Fruit fly (Drosophila melanogaster): ENCODE data around the gene Prp39.

Gene Prp39

DNA sequence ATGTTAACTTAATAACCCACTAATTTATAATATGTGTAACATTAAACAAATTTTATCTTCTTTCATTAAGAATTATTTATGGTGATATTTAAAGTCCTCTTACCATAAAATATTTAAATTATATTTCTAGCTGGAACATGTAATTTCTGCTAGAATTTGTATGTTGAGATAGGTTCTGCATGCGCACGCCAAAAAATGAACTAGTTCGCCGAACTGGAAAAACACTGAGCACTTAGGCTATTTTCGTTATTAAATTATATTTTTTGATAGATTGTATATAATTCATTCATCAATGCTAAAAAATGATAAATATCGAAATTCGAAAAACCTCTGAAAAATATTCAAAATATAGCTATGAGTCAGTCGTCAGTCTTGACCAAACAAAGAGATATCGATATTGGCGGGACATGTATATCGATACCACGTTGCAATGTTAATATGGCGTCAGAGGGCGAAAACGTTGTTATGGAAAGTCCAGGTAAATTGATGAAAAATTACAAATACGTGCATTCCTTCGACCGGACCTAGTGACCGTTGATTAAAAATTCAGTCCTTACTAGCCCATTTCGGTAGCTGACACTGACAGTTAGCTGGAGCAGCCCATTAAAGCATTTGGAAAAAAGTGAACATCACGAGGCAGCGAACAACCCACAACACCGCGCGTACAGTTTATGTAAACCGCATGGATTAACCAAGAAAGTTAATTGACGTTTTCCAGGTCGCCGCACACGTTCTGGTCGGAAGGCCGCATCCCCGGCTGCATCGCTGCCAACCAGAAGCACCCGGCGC, at the start of gene Prp39:
Gene Prp39, plus strand, starts transcription at position 426 of the 789 bp plus-strand sequence.
- no peak for TF ChIP-seq psq (optimal IDR thresholded peaks at IDR 0.05)
- no peak for TF ChIP-seq CG8478 (optimal IDR thresholded peaks at IDR 0.05)
- no peak for TF ChIP-seq usp (GFP tag; optimal IDR thresholded peaks at IDR 0.05)
- TF ChIP-seq EcR (GFP tag; optimal IDR thresholded peaks at IDR 0.05): no peak
- TF ChIP-seq Dll (optimal IDR thresholded peaks at IDR 0.05): no peak
- TF ChIP-seq pan (optimal IDR thresholded peaks at IDR 0.05): no peak

- no peak for TF ChIP-seq Dll (optimal IDR thresholded peaks at IDR 0.05)
- TF ChIP-seq usp (GFP tag; optimal IDR thresholded peaks at IDR 0.05): no peak
- no peak for TF ChIP-seq EcR (GFP tag; optimal IDR thresholded peaks at IDR 0.05)
- TF ChIP-seq psq (optimal IDR thresholded peaks at IDR 0.05): no peak
- TF ChIP-seq pan (optimal IDR thresholded peaks at IDR 0.05): no peak
- no peak for TF ChIP-seq CG8478 (optimal IDR thresholded peaks at IDR 0.05)
These were observed 36.2 kb upstream of the Prp39 start for dm6 chr3R:28775703-28776102.

DNA sequence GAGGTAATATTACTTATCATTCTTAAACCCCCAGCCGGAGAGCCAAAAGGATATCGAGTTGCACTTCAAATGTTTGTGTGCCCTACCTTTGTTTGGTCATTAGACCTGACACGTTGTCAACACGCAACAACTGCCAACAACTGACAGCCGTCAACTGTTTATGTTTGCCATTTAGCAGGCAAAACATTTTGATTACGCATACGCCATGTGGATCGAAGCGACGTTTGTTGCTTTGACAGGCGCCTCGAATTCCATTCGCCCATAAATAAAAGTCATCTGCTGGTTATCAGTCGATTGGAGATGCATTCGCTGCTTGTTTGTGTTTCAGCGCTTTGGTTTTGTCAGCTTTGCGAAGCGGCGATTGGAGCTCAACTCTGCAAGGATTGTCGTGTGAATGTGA, 22.6 kb upstream of the Prp39 start, which contains the start of gene CG34295:
Gene CG34295, plus strand, starts transcription at position 301 of the 400 bp plus-strand sequence.
- TF ChIP-seq Dll (optimal IDR thresholded peaks at IDR 0.05) (no peak), usp (GFP tag; optimal IDR thresholded peaks at IDR 0.05) (no peak), CG8478 (optimal IDR thresholded peaks at IDR 0.05) (no peak), pan (optimal IDR thresholded peaks at IDR 0.05) (no peak), EcR (GFP tag; optimal IDR thresholded peaks at IDR 0.05) (no peak), psq (optimal IDR thresholded peaks at IDR 0.05) (no peak)

DNA sequence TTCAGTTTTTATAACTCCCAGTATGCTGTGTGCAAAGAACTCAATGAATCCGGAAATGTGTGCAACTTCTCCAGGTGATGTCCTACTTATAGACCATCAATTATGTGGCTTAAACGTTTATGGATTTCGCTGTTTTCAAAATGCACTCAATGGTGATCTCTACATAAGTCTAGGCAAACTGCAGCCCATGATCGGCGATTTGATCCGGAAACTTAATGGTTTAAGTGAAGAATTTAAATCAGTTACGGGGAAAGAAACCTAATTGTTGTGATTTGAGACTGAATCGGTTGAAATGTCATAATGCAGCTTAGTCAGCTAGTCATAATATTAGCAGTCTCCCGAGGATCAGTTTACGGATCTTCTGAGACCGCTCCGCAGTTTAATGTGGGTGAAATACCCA, 21.7 kb upstream of the Prp39 start, which contains the start of gene intr:
Gene intr, plus strand, starts transcription at position 301 of the 400 bp plus-strand sequence.
- no peak for TF ChIP-seq EcR (GFP tag; optimal IDR thresholded peaks at IDR 0.05)
- TF ChIP-seq CG8478 (optimal IDR thresholded peaks at IDR 0.05): no peak
- no peak for TF ChIP-seq Dll (optimal IDR thresholded peaks at IDR 0.05)
- TF ChIP-seq usp (GFP tag; optimal IDR thresholded peaks at IDR 0.05): no peak
- no peak for TF ChIP-seq psq (optimal IDR thresholded peaks at IDR 0.05)
- no peak for TF ChIP-seq pan (optimal IDR thresholded peaks at IDR 0.05)

- TF ChIP-seq Dll (optimal IDR thresholded peaks at IDR 0.05) (no peak), usp (GFP tag; optimal IDR thresholded peaks at IDR 0.05) (no peak), EcR (GFP tag; optimal IDR thresholded peaks at IDR 0.05) (no peak), pan (optimal IDR thresholded peaks at IDR 0.05) (no peak), CG8478 (optimal IDR thresholded peaks at IDR 0.05) (no peak), psq (optimal IDR thresholded peaks at IDR 0.05) (no peak)
These were observed 6.7 kb upstream of the Prp39 start for dm6 chr3R:28805164-28805563.

dm6 chr3R:28806402-28806801, 5.5 kb upstream of the Prp39 start, which contains the start of gene CheB98a:
TSS of gene CheB98a (plus strand) at chr3R:28806702.
- no peak for TF ChIP-seq pan (optimal IDR thresholded peaks at IDR 0.05)
- TF ChIP-seq psq (optimal IDR thresholded peaks at IDR 0.05): no peak
- TF ChIP-seq CG8478 (optimal IDR thresholded peaks at IDR 0.05): no peak
- no peak for TF ChIP-seq EcR (GFP tag; optimal IDR thresholded peaks at IDR 0.05)
- no peak for TF ChIP-seq Dll (optimal IDR thresholded peaks at IDR 0.05)
- no peak for TF ChIP-seq usp (GFP tag; optimal IDR thresholded peaks at IDR 0.05)

DNA sequence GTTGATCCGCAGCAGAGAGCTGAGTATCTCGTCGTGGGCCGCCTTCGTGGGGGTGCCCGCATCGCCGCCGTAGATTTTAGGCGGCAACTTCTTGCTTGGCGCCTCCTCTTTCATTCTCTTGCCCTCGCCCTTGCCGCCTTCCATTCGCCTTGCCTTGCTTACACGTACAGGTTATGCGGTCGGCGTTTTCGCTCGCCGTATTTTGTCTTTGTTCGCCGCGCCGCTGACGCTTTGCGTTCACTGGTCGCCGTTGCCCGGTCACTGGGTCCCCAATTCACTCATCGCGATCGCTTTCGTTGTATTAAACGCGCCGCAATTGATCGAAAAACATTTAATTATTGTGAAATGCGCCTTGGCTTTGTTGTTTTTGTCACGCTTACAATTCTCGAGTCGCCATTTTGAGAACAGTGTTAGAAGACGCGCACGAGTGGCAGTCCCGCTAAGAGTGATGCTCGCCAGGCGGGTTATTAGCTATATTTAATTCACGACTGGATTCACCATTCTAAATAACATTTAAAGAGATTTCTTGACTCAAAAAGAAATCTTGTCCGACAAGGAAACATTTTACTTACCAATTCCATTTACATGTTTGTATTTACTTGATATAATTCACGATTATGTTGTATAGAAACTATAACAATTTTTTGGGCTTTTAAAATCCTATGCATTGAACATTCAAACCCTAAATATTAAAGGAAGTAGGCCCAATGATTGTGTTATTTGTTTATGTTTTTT, 793 bp upstream of the Prp39 start, which contains the start of gene wdn:
Gene wdn, minus strand, starts transcription at position 396 of the 735 bp plus-strand sequence.
- TF ChIP-seq CG8478 (optimal IDR thresholded peaks at IDR 0.05) (no peak), psq (optimal IDR thresholded peaks at IDR 0.05) (no peak), pan (optimal IDR thresholded peaks at IDR 0.05) (no peak), Dll (optimal IDR thresholded peaks at IDR 0.05) (no peak), usp (GFP tag; optimal IDR thresholded peaks at IDR 0.05) (no peak), EcR (GFP tag; optimal IDR thresholded peaks at IDR 0.05) (no peak)

DNA sequence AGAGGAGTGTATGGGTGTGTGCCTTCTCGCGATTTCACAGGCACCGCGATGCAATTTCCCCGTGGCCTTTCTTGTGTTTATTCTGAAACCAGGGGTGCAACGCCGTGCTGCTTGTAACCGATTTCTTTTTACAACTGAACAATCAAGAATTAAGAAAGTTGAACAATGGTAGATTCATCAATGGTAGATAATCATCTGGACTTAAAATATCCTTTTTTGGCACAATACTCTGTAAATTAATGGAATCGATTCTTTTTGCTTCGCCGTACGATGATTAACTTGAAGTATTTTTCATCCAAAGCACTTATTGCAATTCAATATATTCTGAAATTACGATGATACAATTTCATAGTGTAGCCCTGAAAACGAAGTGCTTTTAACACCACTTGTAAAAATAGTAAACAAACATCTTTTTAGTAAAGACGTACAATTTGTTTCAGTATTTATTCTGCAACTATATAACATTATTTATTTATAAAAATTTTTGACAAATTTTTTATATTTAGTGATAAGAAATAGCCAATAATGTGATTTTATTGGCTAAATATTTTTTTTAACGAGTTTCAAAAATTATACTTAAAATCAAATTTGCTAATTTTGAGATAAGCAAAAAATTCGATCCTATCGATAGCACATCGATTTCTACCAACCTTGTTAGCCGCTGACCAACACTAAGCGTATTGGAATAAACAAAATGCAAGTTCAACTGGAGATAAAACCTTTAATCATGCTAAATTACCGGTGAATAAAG, 7.8 kb downstream of the Prp39 start, which contains the start of the genes CG1523 and CG1647:
Gene CG1523, minus strand, starts transcription at position 114 of the 751 bp plus-strand sequence.
Gene CG1647, plus strand, starts transcription at position 667 of the 751 bp plus-strand sequence.
- TF ChIP-seq CG8478 (optimal IDR thresholded peaks at IDR 0.05) (no peak), Dll (optimal IDR thresholded peaks at IDR 0.05) (no peak), usp (GFP tag; optimal IDR thresholded peaks at IDR 0.05) (no peak), psq (optimal IDR thresholded peaks at IDR 0.05) (no peak), pan (optimal IDR thresholded peaks at IDR 0.05) (no peak), EcR (GFP tag; optimal IDR thresholded peaks at IDR 0.05) (no peak)

dm6 chr3R:28827222-28827621, 15.3 kb downstream of the Prp39 start:
- TF ChIP-seq EcR (GFP tag; optimal IDR thresholded peaks at IDR 0.05) (no peak), pan (optimal IDR thresholded peaks at IDR 0.05) (no peak), usp (GFP tag; optimal IDR thresholded peaks at IDR 0.05) (no peak), CG8478 (optimal IDR thresholded peaks at IDR 0.05) (no peak), psq (optimal IDR thresholded peaks at IDR 0.05) (no peak), Dll (optimal IDR thresholded peaks at IDR 0.05) (no peak)

dm6 chr3R:28829328-28829916, 17.5 kb downstream of the Prp39 start:
- TF ChIP-seq EcR (GFP tag; optimal IDR thresholded peaks at IDR 0.05): no peak
- no peak for TF ChIP-seq usp (GFP tag; optimal IDR thresholded peaks at IDR 0.05)
- TF ChIP-seq pan (optimal IDR thresholded peaks at IDR 0.05): no peak
- no peak for TF ChIP-seq Dll (optimal IDR thresholded peaks at IDR 0.05)
- no peak for TF ChIP-seq psq (optimal IDR thresholded peaks at IDR 0.05)
- TF ChIP-seq CG8478 (optimal IDR thresholded peaks at IDR 0.05): no peak

DNA sequence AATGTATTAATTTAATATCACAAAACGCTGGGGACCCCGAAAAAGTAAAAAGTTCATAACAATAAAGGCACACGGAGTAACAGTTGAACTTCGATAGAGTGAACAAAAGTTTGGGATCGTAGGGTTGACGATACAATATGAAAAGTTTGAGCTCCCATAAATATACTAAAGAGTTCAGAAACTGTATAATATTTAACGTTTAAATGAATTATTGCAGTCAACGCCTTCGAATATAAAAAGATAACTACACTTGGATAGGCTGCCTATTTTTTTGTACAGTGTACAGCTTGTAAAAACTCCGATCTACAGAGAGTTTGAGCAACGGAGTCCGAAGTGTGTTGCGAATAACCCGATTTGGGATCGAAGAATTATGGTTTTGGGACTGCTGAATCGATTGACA, 18.8 kb downstream of the Prp39 start:
- no peak for TF ChIP-seq psq (optimal IDR thresholded peaks at IDR 0.05)
- no peak for TF ChIP-seq pan (optimal IDR thresholded peaks at IDR 0.05)
- no peak for TF ChIP-seq usp (GFP tag; optimal IDR thresholded peaks at IDR 0.05)
- TF ChIP-seq CG8478 (optimal IDR thresholded peaks at IDR 0.05): no peak
- no peak for TF ChIP-seq Dll (optimal IDR thresholded peaks at IDR 0.05)
- no peak for TF ChIP-seq EcR (GFP tag; optimal IDR thresholded peaks at IDR 0.05)

All from whole organism.